Worm (Caenorhabditis elegans) whole organism, midembryonic: ENCODE data around the gene immt-1.

Experiments used
- flt-1 ChIP-seq: fragments of 200-800 bp; sonication (Bioruptor generic); IDR thresholded peaks from 2 replicates; pipeline ENCODE4 v1.3.6; 2022; ENCODE audit warnings: missing genetic modification characterization, missing compliant biosample characterization
- med-1 ChIP-seq: sonication (generic microtip); optimal IDR thresholded peaks from 2 replicates; lab custom pipeline; 2017; ENCODE audit warnings: missing genetic modification characterization, mild to moderate bottlenecking, missing compliant biosample characterization, antibody characterized with exemption, missing genetic modification reagents; ENCODE audit not compliant: insufficient read depth

DNA sequence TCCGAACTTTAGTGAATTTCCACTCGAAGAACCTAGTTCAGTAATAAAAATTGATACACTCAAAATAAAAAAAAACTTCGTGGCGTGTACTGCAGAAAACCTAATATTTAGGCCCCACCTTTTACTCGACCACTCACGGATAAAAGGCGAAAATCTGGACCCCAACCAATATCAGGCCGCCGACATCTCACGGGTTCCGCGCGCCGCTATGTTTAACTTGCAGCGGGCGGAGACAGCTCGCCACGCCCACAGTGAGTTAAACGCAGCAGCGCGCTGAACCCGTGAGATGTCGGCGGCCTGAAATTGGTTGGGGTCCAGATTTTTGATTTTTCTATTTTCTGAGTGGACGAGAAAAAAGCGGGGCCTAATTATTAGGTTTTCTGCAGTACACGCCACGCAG lies 54.1 kb downstream of the immt-1 start:
- TF ChIP-seq med-1 (GFP tag; lab: Kevin White, UChicago) (no peak), flt-1 (GFP tag; lab: Robert Waterston, UW) (no peak)
